Fruit fly (Drosophila melanogaster) whole organism, adult: Measurements from ENCODE around the gene Traf6.

Source experiments
- CG12768 ChIP-seq: fragments of 200-800 bp; sonication (Bioruptor generic); optimal IDR thresholded peaks from 2 replicates; lab custom pipeline; 2017; ENCODE audit warnings: missing biosample characterization, missing genetic modification characterization, mild to moderate bottlenecking, moderate library complexity, missing genetic modification reagents
- Crg-1 ChIP-seq: fragments of 200-800 bp; sonication (Bioruptor generic); optimal IDR thresholded peaks from 2 replicates; lab custom pipeline; 2016; ENCODE audit warnings: missing biosample characterization, missing genetic modification characterization
- Hr96 ChIP-seq: fragments of 200-800 bp; sonication (Bioruptor generic); optimal IDR thresholded peaks from 2 replicates; lab custom pipeline; 2016; ENCODE audit warnings: missing biosample characterization, missing genetic modification characterization
- cnc ChIP-seq, 2 experiments: fragments of >200 bp; optimal IDR thresholded peaks; 2 replicates each; lab custom pipeline; 2017
- kay ChIP-seq: fragments of 200-800 bp; sonication (Bioruptor generic); peaks from one replicate; lab custom pipeline; 2016; ENCODE audit warnings: missing biosample characterization, missing genetic modification characterization, borderline replicate concordance
- ovo ChIP-seq: fragments of 200-800 bp; sonication (Bioruptor generic); optimal IDR thresholded peaks from 2 replicates; lab custom pipeline; 2016; ENCODE audit warnings: missing biosample characterization, missing genetic modification characterization
- pad ChIP-seq: fragments of 200-800 bp; sonication (Bioruptor generic); optimal IDR thresholded peaks from 3 replicates; lab custom pipeline; 2017; ENCODE audit warnings: missing biosample characterization, missing genetic modification characterization, mild to moderate bottlenecking, moderate library complexity, missing genetic modification reagents

- no peak for TF ChIP-seq cnc (optimal IDR thresholded peaks at IDR 0.05; lab: Kevin White, UChicago)
- TF ChIP-seq Hr96 (GFP tag; lab: Kevin White, UChicago), result no peak
- no peak for TF ChIP-seq ovo (GFP tag; lab: Kevin White, UChicago)
- no peak for TF ChIP-seq CG12768
- no peak for TF ChIP-seq Crg-1 (GFP tag; lab: Kevin White, UChicago)
- no peak for TF ChIP-seq kay (GFP tag; lab: Kevin White, UChicago)
- no peak for TF ChIP-seq pad
Measured at dm6 chrX:8178165-8178955, 21.2 kb upstream of the Traf6 start, which contains the start of gene sdt.
